Fruit fly (Drosophila melanogaster): Measurements from ENCODE around the gene CG4572.

CG4572 gene

dm6 chr3R:19843888-19844287 lies 20.3 kb downstream of the CG4572 start:
- TF ChIP-seq phol (tag; optimal IDR thresholded peaks at IDR 0.05): peak; percentile 43
- TF ChIP-seq CG11504 (tag; optimal IDR thresholded peaks at IDR 0.05): peak; percentile 10
- TF ChIP-seq Camta (GFP tag; optimal IDR thresholded peaks at IDR 0.05): no peak
- no peak for TF ChIP-seq tll (GFP tag; optimal IDR thresholded peaks at IDR 0.05)
- no peak for TF ChIP-seq abd-A (tag; optimal IDR thresholded peaks at IDR 0.05)
- TF ChIP-seq CG14014 (GFP tag; IDR thresholded peaks at IDR 0.05): no peak
- no peak for TF ChIP-seq CG31441 (GFP tag; IDR thresholded peaks at IDR 0.05)
- no peak for TF ChIP-seq CG31224 (GFP tag; IDR thresholded peaks at IDR 0.05)
- no peak for TF ChIP-seq hth (optimal IDR thresholded peaks at IDR 0.05)
- peak; percentile 54 for TF ChIP-seq CG10979 (tag; optimal IDR thresholded peaks at IDR 0.05)
- TF ChIP-seq nmo (GFP tag; optimal IDR thresholded peaks at IDR 0.05): peak; percentile 26
- no peak for TF ChIP-seq dati (GFP tag; IDR thresholded peaks at IDR 0.05)
- TF ChIP-seq CG4424 (GFP tag; optimal IDR thresholded peaks at IDR 0.05): no peak
- TF ChIP-seq CG11696 (GFP tag; IDR thresholded peaks at IDR 0.05): no peak
- no peak for TF ChIP-seq inv (GFP tag; IDR thresholded peaks at IDR 0.05; ENCODE audit: partially characterized antibody)
- no peak for TF ChIP-seq HmgZ (tag; optimal IDR thresholded peaks at IDR 0.05)
- no peak for TF ChIP-seq CG12104 (GFP tag; optimal IDR thresholded peaks at IDR 0.05)
- TF ChIP-seq Side (GFP tag; optimal IDR thresholded peaks at IDR 0.05): no peak
- TF ChIP-seq CG6683 (GFP tag; optimal IDR thresholded peaks at IDR 0.05): no peak
- TF ChIP-seq dpn (GFP tag; optimal IDR thresholded peaks at IDR 0.05): no peak
- no peak for TF ChIP-seq HLHmδ (GFP tag; optimal IDR thresholded peaks at IDR 0.05)
- peak; percentile 54; the same call in 2 of the 3 replicates for TF ChIP-seq CG17361 (GFP tag; IDR thresholded peaks at IDR 0.05)
- TF ChIP-seq Lhr (GFP tag; optimal IDR thresholded peaks at IDR 0.05): no peak
- no peak for TF ChIP-seq CG14965 (GFP tag; optimal IDR thresholded peaks at IDR 0.05; ENCODE audit: borderline replicate concordance)
- no peak for TF ChIP-seq CG16779 (GFP tag; IDR thresholded peaks at IDR 0.05)
- TF ChIP-seq Med (GFP tag): no peak
- TF ChIP-seq CG12236 (GFP tag; optimal IDR thresholded peaks at IDR 0.05): no peak
- no peak for TF ChIP-seq Dfd (GFP tag; optimal IDR thresholded peaks at IDR 0.05)
- TF ChIP-seq tio (GFP tag; optimal IDR thresholded peaks at IDR 0.05): no peak
- TF ChIP-seq PHDP (tag; optimal IDR thresholded peaks at IDR 0.05): no peak
- no peak for TF ChIP-seq slp2 (GFP tag; optimal IDR thresholded peaks at IDR 0.05)
- no peak for TF ChIP-seq CG34224 (GFP tag; IDR thresholded peaks at IDR 0.05; ENCODE audit: partially characterized antibody)
- no peak for TF ChIP-seq dm (GFP tag; optimal IDR thresholded peaks at IDR 0.05)
- TF ChIP-seq luna (GFP tag; optimal IDR thresholded peaks at IDR 0.05): no peak
- no peak for TF ChIP-seq CG12744 (GFP tag; optimal IDR thresholded peaks at IDR 0.05)
- TF ChIP-seq ems (GFP tag; optimal IDR thresholded peaks at IDR 0.05): no peak
- peak; percentile 35 for TF ChIP-seq Blimp-1 (GFP tag; optimal IDR thresholded peaks at IDR 0.05)
- TF ChIP-seq fd102C (GFP tag; optimal IDR thresholded peaks at IDR 0.05): no peak
- no peak for TF ChIP-seq salm (tag; optimal IDR thresholded peaks at IDR 0.05)
- TF ChIP-seq CG10267 (tag; optimal IDR thresholded peaks at IDR 0.05): peak; percentile 18
- peak; percentile 35 for TF ChIP-seq Spps (tag; optimal IDR thresholded peaks at IDR 0.05)
- no peak for TF ChIP-seq trh (GFP tag; optimal IDR thresholded peaks at IDR 0.05)
- no peak for TF ChIP-seq Hr78 (GFP tag; optimal IDR thresholded peaks at IDR 0.05)
- no peak for TF ChIP-seq wor (GFP tag; IDR thresholded peaks at IDR 0.05)
- no peak for TF ChIP-seq oc (tag; optimal IDR thresholded peaks at IDR 0.05)
- TF ChIP-seq ash1 (GFP tag; optimal IDR thresholded peaks at IDR 0.05): no peak
- TF ChIP-seq HLH3B (GFP tag; IDR thresholded peaks at IDR 0.05): no peak
- no peak for TF ChIP-seq CG12299 (tag; optimal IDR thresholded peaks at IDR 0.05)
- peak; percentile 5 for TF ChIP-seq CG7839 (tag; optimal IDR thresholded peaks at IDR 0.05)
- no peak for TF ChIP-seq Trl (optimal IDR thresholded peaks at IDR 0.05)
- no peak for TF ChIP-seq Trl (GFP tag; optimal IDR thresholded peaks at IDR 0.05)
- no peak for TF ChIP-seq sima (GFP tag; optimal IDR thresholded peaks at IDR 0.05)
